Worm (Caenorhabditis elegans) whole organism, L3 larva: ENCODE data around the gene T24B8.7.

Source experiments
- daf-12 ChIP-seq: fragments of 150-350 bp; optimal IDR thresholded peaks from 2 replicates; lab custom pipeline; 2014; ENCODE audit warnings: missing biosample characterization, missing genetic modification reagents, missing genetic modification characterization
- elt-2 ChIP-seq: sonication (generic microtip); optimal IDR thresholded peaks from 2 replicates; lab custom pipeline; 2016; ENCODE audit warnings: missing genetic modification reagents, mild to moderate bottlenecking, missing genetic modification characterization, missing compliant biosample characterization
- nhr-77 ChIP-seq: fragments of 150-350 bp; optimal IDR thresholded peaks from 2 replicates; lab custom pipeline; 2014; ENCODE audit warnings: missing biosample characterization, missing genetic modification characterization
- pqm-1 ChIP-seq: fragments of 150-350 bp; optimal IDR thresholded peaks from 2 replicates; lab custom pipeline; 2017; ENCODE audit warnings: missing biosample characterization, missing genetic modification characterization, inconsistent platforms

Gene T24B8.7

ce11 chrII:8991602-8992001 is 61.9 kb downstream of the T24B8.7 start:
- TF ChIP-seq elt-2 (tag; lab: Kevin White, UChicago) (peak; percentile 71), nhr-77 (tag; lab: Kevin White, UChicago) (no peak), daf-12 (tag; lab: Kevin White, UChicago) (no peak), pqm-1 (tag; lab: Kevin White, UChicago) (peak; percentile 68)
